Fruit fly (Drosophila melanogaster) whole organism, prepupa: Measurements from ENCODE around the gene smo.

Experiments
- Blimp-1 ChIP-seq: fragments of 200-800 bp; sonication (Bioruptor generic); optimal IDR thresholded peaks from 3 replicates; lab custom pipeline; 2017; ENCODE audit warnings: missing biosample characterization, missing genetic modification characterization, mild to moderate bottlenecking, moderate library complexity, missing genetic modification reagents
- CG34406 ChIP-seq: fragments of 200-800 bp; sonication (Bioruptor generic); optimal IDR thresholded peaks from 3 replicates; lab custom pipeline; 2016; ENCODE audit warnings: missing biosample characterization, missing genetic modification characterization
- CG3919 ChIP-seq: fragments of 200-800 bp; sonication (Bioruptor generic); optimal IDR thresholded peaks from 3 replicates; lab custom pipeline; 2016; ENCODE audit warnings: missing biosample characterization, missing genetic modification characterization
- Hr38 ChIP-seq: sonication (Bioruptor generic); optimal IDR thresholded peaks from 2 replicates; lab custom pipeline; 2016; ENCODE audit warnings: missing biosample characterization, missing genetic modification characterization
- Hr39 ChIP-seq: fragments of 200-800 bp; sonication (Bioruptor generic); optimal IDR thresholded peaks from 2 replicates; lab custom pipeline; 2016; ENCODE audit warnings: missing biosample characterization, missing genetic modification characterization
- Hr4 ChIP-seq: fragments of 200-800 bp; sonication (Bioruptor generic); optimal IDR thresholded peaks from 3 replicates; lab custom pipeline; 2016; ENCODE audit warnings: missing biosample characterization, missing genetic modification characterization
- Sox102F ChIP-seq: fragments of 200-800 bp; sonication (Bioruptor generic); optimal IDR thresholded peaks from 2 replicates; lab custom pipeline; 2016; ENCODE audit warnings: missing biosample characterization, mild to moderate bottlenecking, missing genetic modification characterization
- Sox14 ChIP-seq: fragments of 200-800 bp; sonication (Bioruptor generic); optimal IDR thresholded peaks from 3 replicates; lab custom pipeline; 2016; ENCODE audit warnings: missing biosample characterization, missing genetic modification characterization
- Sox15 ChIP-seq: fragments of 200-800 bp; sonication (Bioruptor generic); optimal IDR thresholded peaks from 3 replicates; lab custom pipeline; 2016; ENCODE audit warnings: missing biosample characterization, missing genetic modification characterization
- cyc ChIP-seq: fragments of 200-800 bp; sonication (Bioruptor generic); optimal IDR thresholded peaks from 3 replicates; lab custom pipeline; 2016; ENCODE audit warnings: missing biosample characterization, missing genetic modification characterization
- fkh ChIP-seq: fragments of 200-800 bp; sonication (Bioruptor generic); optimal IDR thresholded peaks from 3 replicates; lab custom pipeline; 2017; ENCODE audit warnings: missing biosample characterization, mild to moderate bottlenecking, missing genetic modification characterization, moderate library complexity

DNA sequence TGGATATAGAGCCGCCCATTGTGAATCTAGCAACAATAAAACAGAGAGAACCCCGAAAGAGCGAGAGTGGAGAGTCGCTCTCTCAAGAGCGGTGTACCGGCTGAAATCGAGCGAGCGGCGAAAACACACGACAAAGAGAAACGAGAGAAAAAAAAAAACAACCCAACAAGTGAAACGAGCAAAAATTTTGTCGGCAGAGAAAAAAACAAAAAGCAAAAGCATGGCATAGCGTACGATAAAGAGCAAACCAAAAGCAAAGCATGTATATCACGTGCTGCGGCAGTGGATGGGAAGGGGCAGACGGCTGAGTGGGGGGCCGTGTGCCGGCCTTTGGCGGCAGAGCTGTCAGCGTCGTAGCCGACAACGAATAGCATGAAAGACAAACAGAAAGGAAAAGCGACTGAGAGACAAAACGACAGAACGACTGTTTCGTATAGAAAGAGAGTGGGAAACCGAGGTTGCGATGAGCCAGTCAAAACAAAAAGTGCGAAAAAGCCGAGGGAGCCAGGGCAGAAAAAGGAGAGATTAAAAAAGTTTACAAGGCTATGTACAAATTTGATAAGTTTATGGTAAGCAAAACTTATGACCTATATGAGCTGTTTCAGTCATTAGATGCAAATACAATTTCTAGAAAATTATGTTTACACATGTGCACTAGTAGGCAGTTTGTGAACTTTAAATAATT lies 30.6 kb upstream of the smo start:
- TF ChIP-seq Sox14 (GFP tag; lab: Kevin White, UChicago): peak; percentile 43
- no peak for TF ChIP-seq Sox15 (GFP tag; lab: Kevin White, UChicago)
- TF ChIP-seq CG34406 (GFP tag; lab: Kevin White, UChicago): peak; percentile 43
- peak; percentile 80 for TF ChIP-seq fkh
- TF ChIP-seq Hr4 (GFP tag; lab: Kevin White, UChicago): no peak
- TF ChIP-seq Hr39: no peak
- TF ChIP-seq Sox102F: no peak
- TF ChIP-seq Blimp-1 (GFP tag; lab: Kevin White, UChicago): no peak
- TF ChIP-seq cyc (GFP tag; lab: Kevin White, UChicago): no peak
- TF ChIP-seq Hr38 (GFP tag; lab: Kevin White, UChicago): peak; percentile 33
- peak; percentile 56 for TF ChIP-seq CG3919
